Fruit fly (Drosophila melanogaster) whole organism, embryonic: ENCODE measurements around the gene cdi.
A peak's percentile ranks its signal among the peaks of the same experiment; 100 is the strongest.

Experiments
- BEAF-32 ChIP-seq: fragments of 200-800 bp; sonication (Bioruptor generic); optimal IDR thresholded peaks from 3 replicates; lab custom pipeline; 2017; ENCODE audit warnings: missing biosample characterization, missing genetic modification characterization, mild to moderate bottlenecking, moderate library complexity, missing genetic modification reagents
- Bdp1 ChIP-seq: fragments of 200-800 bp; sonication (Bioruptor generic); optimal IDR thresholded peaks from 3 replicates; lab custom pipeline; 2016; ENCODE audit warnings: missing biosample characterization, missing genetic modification characterization
- CG10366 ChIP-seq: fragments of 200-800 bp; sonication (Bioruptor generic); IDR thresholded peaks from 2 replicates; pipeline ENCODE4 v1.3.6; 2022; ENCODE audit warnings: missing biosample characterization, missing genetic modification characterization
- CG11398 ChIP-seq: fragments of 200-800 bp; sonication (Bioruptor generic); optimal IDR thresholded peaks from 2 replicates; lab custom pipeline; 2016; ENCODE audit warnings: missing biosample characterization, missing genetic modification characterization
- CG1233 ChIP-seq: fragments of 200-800 bp; sonication (Bioruptor generic); optimal IDR thresholded peaks from 4 replicates; lab custom pipeline; 2018; ENCODE audit warnings: missing biosample characterization, mild to moderate bottlenecking, missing genetic modification characterization
- CG13287 ChIP-seq: fragments of 200-800 bp; sonication (Bioruptor generic); IDR thresholded peaks from 2 replicates; pipeline ENCODE4 v1.3.6; 2022; ENCODE audit warnings: missing biosample characterization, missing genetic modification characterization; ENCODE audit not compliant: partially characterized antibody
- CG14014 ChIP-seq: fragments of 200-800 bp; sonication (Bioruptor generic); IDR thresholded peaks from 2 replicates; pipeline ENCODE4 v1.3.6; 2022; ENCODE audit warnings: missing biosample characterization, missing genetic modification characterization
- CG15696 ChIP-seq: fragments of 200-800 bp; sonication (Bioruptor generic); optimal IDR thresholded peaks from 2 replicates; lab custom pipeline; 2019; ENCODE audit warnings: missing biosample characterization, mild to moderate bottlenecking, missing genetic modification characterization, moderate library complexity
- CG1603 ChIP-seq: fragments of 200-800 bp; sonication (Bioruptor generic); optimal IDR thresholded peaks from 2 replicates; lab custom pipeline; 2019; ENCODE audit warnings: missing biosample characterization, mild to moderate bottlenecking, missing genetic modification characterization, moderate library complexity
- CG17385 ChIP-seq: fragments of 200-800 bp; sonication (Bioruptor generic); optimal IDR thresholded peaks from 3 replicates; lab custom pipeline; 2018; ENCODE audit warnings: missing biosample characterization, mild to moderate bottlenecking, missing genetic modification characterization
- CG2202 ChIP-seq: fragments of 200-800 bp; sonication (Bioruptor generic); optimal IDR thresholded peaks from 2 replicates; lab custom pipeline; 2018; ENCODE audit warnings: missing biosample characterization, mild to moderate bottlenecking, missing genetic modification characterization
- CG6765 ChIP-seq: fragments of 200-800 bp; sonication (Bioruptor generic); optimal IDR thresholded peaks from 3 replicates; lab custom pipeline; 2017; ENCODE audit warnings: missing biosample characterization, mild to moderate bottlenecking, missing genetic modification characterization
- CG7357 ChIP-seq: fragments of 200-800 bp; sonication (Bioruptor generic); IDR thresholded peaks from 3 replicates; pipeline ENCODE4 v1.3.6; 2022; ENCODE audit warnings: missing biosample characterization, missing genetic modification characterization
- CG7745 ChIP-seq: fragments of 200-800 bp; sonication (Bioruptor generic); optimal IDR thresholded peaks from 2 replicates; lab custom pipeline; 2018; ENCODE audit warnings: missing biosample characterization, mild to moderate bottlenecking, missing genetic modification characterization, moderate library complexity
- CG7928 ChIP-seq: fragments of 200-800 bp; sonication (Bioruptor generic); optimal IDR thresholded peaks from 2 replicates; lab custom pipeline; 2017; ENCODE audit warnings: missing biosample characterization, mild to moderate bottlenecking, missing genetic modification characterization
- D19A ChIP-seq: fragments of 200-800 bp; optimal IDR thresholded peaks from 3 replicates; lab custom pipeline; 2019; ENCODE audit warnings: missing biosample characterization, mild to moderate bottlenecking, missing genetic modification characterization, moderate library complexity
- ERR ChIP-seq: fragments of 200-800 bp; sonication (Bioruptor generic); optimal IDR thresholded peaks from 2 replicates; lab custom pipeline; 2016; ENCODE audit warnings: missing biosample characterization, missing genetic modification characterization
- Hand ChIP-seq: fragments of 200-800 bp; sonication (Bioruptor generic); optimal IDR thresholded peaks from 2 replicates; lab custom pipeline; 2017; ENCODE audit warnings: mild to moderate bottlenecking, missing biosample characterization, missing genetic modification reagents, missing genetic modification characterization
- Hr3 ChIP-seq: fragments of 200-800 bp; sonication (Bioruptor generic); optimal IDR thresholded peaks from 3 replicates; lab custom pipeline; 2016; ENCODE audit warnings: missing biosample characterization, missing genetic modification characterization
- Hsf ChIP-seq: fragments of 200-800 bp; sonication (Bioruptor generic); optimal IDR thresholded peaks from 3 replicates; lab custom pipeline; 2016; ENCODE audit warnings: missing biosample characterization, missing genetic modification characterization
- Jarid2 ChIP-seq: fragments of 200-800 bp; sonication (Bioruptor generic); optimal IDR thresholded peaks from 3 replicates; lab custom pipeline; 2017; ENCODE audit warnings: mild to moderate bottlenecking, missing biosample characterization, missing genetic modification reagents, missing genetic modification characterization
- Nf-YB ChIP-seq: fragments of 200-800 bp; sonication (Bioruptor generic); optimal IDR thresholded peaks from 3 replicates; lab custom pipeline; 2019; ENCODE audit warnings: missing biosample characterization, mild to moderate bottlenecking, missing genetic modification characterization, moderate library complexity
- Sry-δ ChIP-seq: fragments of 200-800 bp; sonication (Bioruptor generic); optimal IDR thresholded peaks from 2 replicates; lab custom pipeline; 2016; ENCODE audit warnings: missing biosample characterization, missing genetic modification characterization
- Stat92E ChIP-seq, 3 experiments: fragments of >200 bp in 2 of 3; fragments of 200-800 bp in 1 of 3; sonication (Bioruptor generic) in 1 of 3; optimal IDR thresholded peaks; 2 replicates each; lab custom pipeline; 2017 to 2019; ENCODE audit warnings: missing biosample characterization in 3 of 3, missing genetic modification characterization in 3 of 3, mild to moderate bottlenecking in 1 of 3, moderate library complexity in 1 of 3
- Usf ChIP-seq: fragments of 200-800 bp; sonication (Bioruptor generic); optimal IDR thresholded peaks from 2 replicates; lab custom pipeline; 2017; ENCODE audit warnings: missing genotype, missing biosample characterization, missing genetic modification characterization
- ab ChIP-seq: fragments of 200-800 bp; sonication (Bioruptor generic); optimal IDR thresholded peaks from 2 replicates; lab custom pipeline; 2016; ENCODE audit warnings: missing biosample characterization, missing genetic modification characterization
- bcd ChIP-seq: fragments of 200-800 bp; sonication (Bioruptor generic); optimal IDR thresholded peaks from 2 replicates; lab custom pipeline; 2017; ENCODE audit warnings: missing biosample characterization, mild to moderate bottlenecking, missing genetic modification characterization
- bsh ChIP-seq, 2 experiments: fragments of 200-800 bp; sonication (Bioruptor generic); optimal IDR thresholded peaks; 2 replicates each; lab custom pipeline; 2017 to 2018; ENCODE audit warnings: mild to moderate bottlenecking in 2 of 2, missing biosample characterization in 2 of 2, missing genetic modification characterization in 2 of 2, moderate library complexity in 1 of 2
- caup ChIP-seq: fragments of 200-800 bp; sonication (Bioruptor generic); optimal IDR thresholded peaks from 3 replicates; lab custom pipeline; 2017; ENCODE audit warnings: missing biosample characterization, mild to moderate bottlenecking, missing genetic modification characterization, moderate library complexity; ENCODE audit not compliant: severe bottlenecking
- cwo ChIP-seq: fragments of 200-800 bp; sonication (Bioruptor generic); optimal IDR thresholded peaks from 3 replicates; lab custom pipeline; 2017; ENCODE audit warnings: missing biosample characterization, missing genetic modification characterization, mild to moderate bottlenecking, moderate library complexity, missing genetic modification reagents
- dmrt11E ChIP-seq: fragments of 200-800 bp; sonication (Bioruptor generic); optimal IDR thresholded peaks from 3 replicates; lab custom pipeline; 2018; ENCODE audit warnings: missing biosample characterization, mild to moderate bottlenecking, missing genetic modification characterization, moderate library complexity
- dmrt99B ChIP-seq: fragments of 200-800 bp; sonication (Bioruptor generic); optimal IDR thresholded peaks from 2 replicates; lab custom pipeline; 2018; ENCODE audit warnings: missing biosample characterization, mild to moderate bottlenecking, missing genetic modification characterization, moderate library complexity
- fd96Cb ChIP-seq: fragments of 200-800 bp; sonication (Bioruptor generic); optimal IDR thresholded peaks from 2 replicates; lab custom pipeline; 2018; ENCODE audit warnings: missing biosample characterization, mild to moderate bottlenecking, missing genetic modification characterization, moderate library complexity
- gsb-n ChIP-seq: fragments of 200-800 bp; sonication (Bioruptor generic); optimal IDR thresholded peaks from 3 replicates; lab custom pipeline; 2018; ENCODE audit warnings: missing biosample characterization, mild to moderate bottlenecking, missing genetic modification characterization
- gt ChIP-seq: fragments of 200-800 bp; sonication (Bioruptor generic); IDR thresholded peaks from 2 replicates; pipeline ENCODE4 v1.3.6; 2022; ENCODE audit warnings: missing biosample characterization, missing genetic modification characterization
- ham ChIP-seq: fragments of 200-800 bp; sonication (Bioruptor generic); IDR thresholded peaks from 2 replicates; pipeline ENCODE4 v1.3.6; 2022; ENCODE audit warnings: missing biosample characterization, missing genetic modification characterization
- hbn ChIP-seq: fragments of 200-800 bp; sonication (Bioruptor generic); IDR thresholded peaks from 2 replicates; pipeline ENCODE4 v1.3.6; 2022; ENCODE audit warnings: missing biosample characterization, missing genetic modification characterization; ENCODE audit not compliant: partially characterized antibody
- inv ChIP-seq: fragments of 200-800 bp; sonication (Bioruptor generic); IDR thresholded peaks from 2 replicates; pipeline ENCODE4 v1.3.6; 2022; ENCODE audit warnings: missing biosample characterization, missing genetic modification characterization; ENCODE audit not compliant: partially characterized antibody
- kay ChIP-seq: fragments of 200-800 bp; sonication (Bioruptor generic); optimal IDR thresholded peaks from 2 replicates; lab custom pipeline; 2016; ENCODE audit warnings: missing biosample characterization, missing genetic modification characterization
- ken ChIP-seq: fragments of 200-800 bp; sonication (Bioruptor generic); IDR thresholded peaks from 3 replicates; pipeline ENCODE4 v1.3.6; 2022; ENCODE audit warnings: missing biosample characterization, missing genetic modification characterization
- lmd ChIP-seq: fragments of 200-800 bp; sonication (Bioruptor generic); IDR thresholded peaks from 2 replicates; pipeline ENCODE4 v1.3.6; 2022; ENCODE audit warnings: missing biosample characterization, missing genetic modification characterization
- nerfin-1 ChIP-seq: fragments of 200-800 bp; sonication (Bioruptor generic); optimal IDR thresholded peaks from 3 replicates; lab custom pipeline; 2019; ENCODE audit warnings: missing biosample characterization, mild to moderate bottlenecking, missing genetic modification characterization, moderate library complexity
- oc ChIP-seq: fragments of 200-800 bp; sonication (Bioruptor generic); optimal IDR thresholded peaks from 2 replicates; lab custom pipeline; 2018; ENCODE audit warnings: missing biosample characterization, mild to moderate bottlenecking, missing genetic modification characterization, moderate library complexity
- pfk ChIP-seq: fragments of 200-800 bp; sonication (Bioruptor generic); optimal IDR thresholded peaks from 2 replicates; lab custom pipeline; 2018; ENCODE audit warnings: missing biosample characterization, mild to moderate bottlenecking, missing genetic modification characterization, moderate library complexity
- pita ChIP-seq: fragments of 200-800 bp; sonication (Bioruptor generic); optimal IDR thresholded peaks from 2 replicates; lab custom pipeline; 2017; ENCODE audit warnings: missing biosample characterization, mild to moderate bottlenecking, missing genetic modification characterization
- rib ChIP-seq: fragments of 200-800 bp; sonication (Bioruptor generic); IDR thresholded peaks from 2 replicates; pipeline ENCODE4 v1.3.6; 2022; ENCODE audit warnings: missing biosample characterization, missing genetic modification characterization
- sens ChIP-seq: fragments of 200-800 bp; sonication (Bioruptor generic); peaks from one replicate; lab custom pipeline; 2016; ENCODE audit warnings: missing biosample characterization, missing genetic modification characterization
- slbo ChIP-seq: fragments of 200-800 bp; sonication (Bioruptor generic); IDR thresholded peaks from 2 replicates; pipeline ENCODE4 v1.3.6; 2022; ENCODE audit warnings: missing biosample characterization, missing genetic modification characterization
- tna ChIP-seq: fragments of 200-800 bp; sonication (Bioruptor generic); IDR thresholded peaks from 2 replicates; pipeline ENCODE4 v1.3.6; 2022; ENCODE audit warnings: missing biosample characterization, missing genetic modification characterization; ENCODE audit not compliant: partially characterized antibody
- unc-4 ChIP-seq: fragments of 200-800 bp; sonication (Bioruptor generic); IDR thresholded peaks from 2 replicates; pipeline ENCODE4 v1.3.6; 2022; ENCODE audit warnings: missing biosample characterization, missing genetic modification characterization; ENCODE audit not compliant: partially characterized antibody

cdi gene

dm6 chr3R:19113836-19114235 is 19.8 kb upstream of the cdi start (continued):
- TF ChIP-seq CG2202 = no peak
- TF ChIP-seq slbo (GFP tag; lab: Robert Waterston, UW) = no peak
- no peak for TF ChIP-seq cwo (GFP tag; lab: Kevin White, UChicago)
- no peak; the same call in 1 of the 2 replicates for TF ChIP-seq tna (GFP tag; lab: Robert Waterston, UW)
- TF ChIP-seq gsb-n (tag; lab: Kevin White, UChicago) = peak; percentile 14
- TF ChIP-seq CG15696 = no peak
- peak; percentile 40 for TF ChIP-seq Hsf
- TF ChIP-seq lmd (GFP tag; lab: Robert Waterston, UW) = no peak; the same call in 1 of the 2 replicates
- peak; percentile 23 for TF ChIP-seq CG17385 (GFP tag; lab: Kevin White, UChicago)
- TF ChIP-seq BEAF-32 (GFP tag; lab: Kevin White, UChicago) = no peak
- TF ChIP-seq CG7357 (GFP tag; lab: Robert Waterston, UW) = no peak
- TF ChIP-seq fd96Cb (tag; lab: Kevin White, UChicago) = peak; percentile 63
- TF ChIP-seq CG1233 (GFP tag; lab: Kevin White, UChicago) = no peak
- peak; percentile 57 for TF ChIP-seq dmrt99B (tag; lab: Kevin White, UChicago)
- TF ChIP-seq ken (GFP tag; lab: Robert Waterston, UW) = peak; percentile 63; the same call in 2 of the 3 replicates
- no peak for TF ChIP-seq bcd (GFP tag; lab: Kevin White, UChicago)
- TF ChIP-seq Sry-δ (GFP tag; lab: Kevin White, UChicago) = no peak
- TF ChIP-seq hbn (GFP tag; lab: Robert Waterston, UW) = no peak
- TF ChIP-seq inv (GFP tag; lab: Robert Waterston, UW) = peak; percentile 25; the same call in 1 of the 2 replicates
- no peak for TF ChIP-seq pfk (GFP tag; lab: Kevin White, UChicago)
- TF ChIP-seq CG14014 (GFP tag; lab: Robert Waterston, UW) = no peak
- no peak for TF ChIP-seq nerfin-1 (tag; lab: Kevin White, UChicago)
- no peak for TF ChIP-seq ham (GFP tag; lab: Robert Waterston, UW)
- TF ChIP-seq ab (GFP tag; lab: Kevin White, UChicago) = no peak
- peak; percentile 35 for TF ChIP-seq oc
- TF ChIP-seq caup (GFP tag; lab: Kevin White, UChicago) = no peak
- TF ChIP-seq Hr3 (GFP tag; lab: Kevin White, UChicago) = peak; percentile 25
- TF ChIP-seq Bdp1 = no peak
- no peak for TF ChIP-seq Nf-YB (GFP tag; lab: Kevin White, UChicago)
- peak; percentile 76 for TF ChIP-seq CG1603
- TF ChIP-seq kay (GFP tag; lab: Kevin White, UChicago) = no peak
- TF ChIP-seq pita (GFP tag; lab: Kevin White, UChicago) = no peak
- TF ChIP-seq rib (GFP tag; lab: Robert Waterston, UW) = no peak
- TF ChIP-seq CG10366 (GFP tag; lab: Robert Waterston, UW) = no peak
- TF ChIP-seq CG11398 (GFP tag; lab: Kevin White, UChicago) = no peak
- no peak for TF ChIP-seq ERR (GFP tag; lab: Kevin White, UChicago)
- no peak for TF ChIP-seq gt (GFP tag; lab: Robert Waterston, UW)
- no peak for TF ChIP-seq Usf (GFP tag; lab: Kevin White, UChicago)
- peak in 1 of 2 experiments; percentile 69 for TF ChIP-seq bsh (GFP tag; optimal IDR thresholded peaks at IDR 0.05; lab: Kevin White, UChicago)
- TF ChIP-seq CG7745 (tag; lab: Kevin White, UChicago) = no peak
- TF ChIP-seq CG7928 (GFP tag; lab: Kevin White, UChicago) = no peak
- no peak for TF ChIP-seq CG13287 (GFP tag; lab: Robert Waterston, UW)
- peak; percentile 7 for TF ChIP-seq D19A (tag; lab: Kevin White, UChicago)
- no peak for TF ChIP-seq Hand (GFP tag; lab: Kevin White, UChicago)
- no peak for TF ChIP-seq Jarid2 (GFP tag; lab: Kevin White, UChicago)
- TF ChIP-seq CG6765 = no peak
- no peak for TF ChIP-seq Stat92E (GFP tag; optimal IDR thresholded peaks at IDR 0.05; lab: Kevin White, UChicago)
- TF ChIP-seq unc-4 = no peak
- peak; percentile 67 for TF ChIP-seq sens (GFP tag; lab: Kevin White, UChicago)
- peak; percentile 34 for TF ChIP-seq dmrt11E (tag; lab: Kevin White, UChicago)
